Fruit fly (Drosophila melanogaster): Measurements from ENCODE around the gene CG15399.

Gene CG15399

DNA sequence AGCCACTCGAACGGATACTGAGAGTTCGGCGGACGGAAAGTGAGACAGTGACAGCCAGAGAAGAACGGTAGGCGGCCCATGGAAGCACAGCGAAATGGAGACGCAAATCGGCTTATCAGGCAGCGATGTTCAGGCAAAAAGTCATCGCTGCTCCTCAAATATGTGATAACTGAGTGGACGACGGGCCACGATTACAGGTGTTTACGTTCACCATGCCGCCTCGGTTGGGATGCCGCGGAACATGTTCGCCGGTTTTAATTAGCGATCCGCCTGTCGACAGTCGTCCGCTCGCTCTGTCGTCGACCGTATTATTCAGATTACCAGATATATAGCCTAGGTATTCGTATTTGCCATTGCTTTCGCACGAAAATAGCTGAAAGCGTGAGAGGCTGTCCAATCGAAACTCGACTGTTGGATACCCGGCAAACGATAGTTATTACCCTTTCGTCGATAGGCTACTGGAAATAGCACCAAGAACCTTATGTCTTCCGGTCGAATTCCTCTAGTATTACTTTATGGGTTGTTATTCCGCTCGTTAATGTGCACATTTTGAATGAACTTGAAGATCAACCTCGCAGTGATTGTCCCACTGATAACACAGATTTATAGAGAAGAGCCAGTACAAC lies 20.4 kb downstream of the CG15399 start:
- peak; percentile 97 for TF ChIP-seq CG13894 (tag; optimal IDR thresholded peaks at IDR 0.05)
- no peak for TF ChIP-seq emc (GFP tag; optimal IDR thresholded peaks at IDR 0.05)
- TF ChIP-seq exex (tag; optimal IDR thresholded peaks at IDR 0.05), result peak; percentile 77
- TF ChIP-seq D19B (GFP tag; optimal IDR thresholded peaks at IDR 0.05), result peak; percentile 94
- peak; percentile 79 for TF ChIP-seq Deaf1 (tag; optimal IDR thresholded peaks at IDR 0.05)
- TF ChIP-seq CG10366 (GFP tag; IDR thresholded peaks at IDR 0.05), result no peak
- peak; percentile 4 for TF ChIP-seq BEAF-32 (GFP tag; optimal IDR thresholded peaks at IDR 0.05)
- no peak for TF ChIP-seq Ssrp (tag; optimal IDR thresholded peaks at IDR 0.05)
- TF ChIP-seq Bdp1 (GFP tag; optimal IDR thresholded peaks at IDR 0.05), result no peak
- peak in 1 of 2 experiments; percentile 55 for TF ChIP-seq Trl (optimal IDR thresholded peaks at IDR 0.05)
- TF ChIP-seq Trl (GFP tag; optimal IDR thresholded peaks at IDR 0.05), result no peak
- TF ChIP-seq ftz-f1 (GFP tag; optimal IDR thresholded peaks at IDR 0.05), result peak; percentile 5
- TF ChIP-seq nom (GFP tag; optimal IDR thresholded peaks at IDR 0.05), result no peak
- TF ChIP-seq CG8290 (GFP tag; optimal IDR thresholded peaks at IDR 0.05), result no peak
- TF ChIP-seq CG8290 (tag; optimal IDR thresholded peaks at IDR 0.05), result peak in 1 of 2 experiments; percentile 53
- TF ChIP-seq Scr (GFP tag; IDR thresholded peaks at IDR 0.05; ENCODE audit: partially characterized antibody), result no peak
- peak; percentile 82 for TF ChIP-seq CG12769 (tag; optimal IDR thresholded peaks at IDR 0.05)
- TF ChIP-seq lbe (GFP tag; optimal IDR thresholded peaks at IDR 0.05), result peak; percentile 17
- peak; percentile 89 for TF ChIP-seq CG10543 (GFP tag; optimal IDR thresholded peaks at IDR 0.05)
- peak; percentile 36 for TF ChIP-seq gro (GFP tag; optimal IDR thresholded peaks at IDR 0.05)
- TF ChIP-seq CG15514 (GFP tag; optimal IDR thresholded peaks at IDR 0.05), result peak; percentile 41
- peak; percentile 82 for TF ChIP-seq sd (tag; optimal IDR thresholded peaks at IDR 0.05)
- no peak for TF ChIP-seq Atf3 (GFP tag; optimal IDR thresholded peaks at IDR 0.05)
- TF ChIP-seq CoRest (tag; optimal IDR thresholded peaks at IDR 0.05), result no peak
- no peak for TF ChIP-seq Sox100B (GFP tag; optimal IDR thresholded peaks at IDR 0.05)
- peak; percentile 32 for TF ChIP-seq HmgZ (tag; optimal IDR thresholded peaks at IDR 0.05)
- peak; percentile 15 for TF ChIP-seq Hey (tag; optimal IDR thresholded peaks at IDR 0.05)
- no peak for TF ChIP-seq ab (GFP tag; optimal IDR thresholded peaks at IDR 0.05)
- TF ChIP-seq Gsc (GFP tag; IDR thresholded peaks at IDR 0.05), result no peak
- TF ChIP-seq CG34376 (GFP tag; optimal IDR thresholded peaks at IDR 0.05), result peak; percentile 44
- TF ChIP-seq mirr (GFP tag; optimal IDR thresholded peaks at IDR 0.05), result peak; percentile 73
- TF ChIP-seq lov (optimal IDR thresholded peaks at IDR 0.05), result no peak
- TF ChIP-seq lov (GFP tag; IDR thresholded peaks at IDR 0.05), result no peak
- peak; percentile 70 for TF ChIP-seq CG15479 (GFP tag; optimal IDR thresholded peaks at IDR 0.05)
- no peak for TF ChIP-seq zen2 (GFP tag; IDR thresholded peaks at IDR 0.05; ENCODE audit: partially characterized antibody)
- TF ChIP-seq Dek (tag; optimal IDR thresholded peaks at IDR 0.05), result no peak
- peak; percentile 36 for TF ChIP-seq corto (GFP tag; optimal IDR thresholded peaks at IDR 0.05)
- TF ChIP-seq sug (tag; optimal IDR thresholded peaks at IDR 0.05), result peak; percentile 81
- no peak for TF ChIP-seq mld (GFP tag; IDR thresholded peaks at IDR 0.05; ENCODE audit: partially characterized antibody)
- TF ChIP-seq sr (GFP tag; IDR thresholded peaks at IDR 0.05), result no peak

All from whole organism, embryonic.